Worm (Caenorhabditis elegans) whole organism, late embryonic: Measurements from ENCODE around the gene C26H9A.3.

Experiments
- T23F11.4 ChIP-seq: fragments of 200-800 bp; sonication (Bioruptor generic); optimal IDR thresholded peaks from 2 replicates; lab custom pipeline; 2018; ENCODE audit warnings: mild to moderate bottlenecking, missing genetic modification characterization, missing compliant biosample characterization
- ama-1 ChIP-seq: fragments of 150-350 bp; optimal IDR thresholded peaks from 2 replicates; lab custom pipeline; 2014
- ceh-9 ChIP-seq: sonication (generic microtip); optimal IDR thresholded peaks from 2 replicates; lab custom pipeline; 2016; ENCODE audit warnings: mild to moderate bottlenecking, missing genetic modification characterization, inconsistent platforms, missing compliant biosample characterization
- fax-1 ChIP-seq: sonication (generic microtip); optimal IDR thresholded peaks from 2 replicates; lab custom pipeline; 2016; ENCODE audit warnings: missing genotype, missing genetic modification characterization, missing compliant biosample characterization
- pha-4 ChIP-seq: fragments of 150-350 bp; optimal IDR thresholded peaks from 2 replicates; lab custom pipeline; 2018; ENCODE audit warnings: missing biosample characterization, missing genetic modification reagents, missing genetic modification characterization
- tbx-7 ChIP-seq: sonication (generic microtip); optimal IDR thresholded peaks from 2 replicates; lab custom pipeline; 2016; ENCODE audit warnings: missing genotype, missing genetic modification characterization, missing compliant biosample characterization

ce11 chrIV:12605401-12605800 lies 33.8 kb downstream of the C26H9A.3 start, which contains the start of gene Y55D9A.2:
- TF ChIP-seq tbx-7 (tag; lab: Kevin White, UChicago) (no peak), ceh-9 (tag; lab: Kevin White, UChicago) (no peak), pha-4 (tag; lab: Kevin White, UChicago) (no peak), T23F11.4 (GFP tag; lab: Kevin White, UChicago) (no peak), ama-1 (no peak), fax-1 (tag; lab: Kevin White, UChicago) (no peak)
